Worm (Caenorhabditis elegans): ENCODE results near the gene srh-284.

ce11 chrV:17773108-17773507, 5.8 kb downstream of the srh-284 start, which contains the start of gene sre-21:
- TF ChIP-seq pha-4 (tag; optimal IDR thresholded peaks at IDR 0.05) (no peak), ets-4 (GFP tag; optimal IDR thresholded peaks at IDR 0.05) (no peak), him-1 (tag; optimal IDR thresholded peaks at IDR 0.05) (no peak), efl-1 (GFP tag; optimal IDR thresholded peaks at IDR 0.05) (no peak), ztf-22 (GFP tag; optimal IDR thresholded peaks at IDR 0.05) (no peak), lsy-27 (tag; optimal IDR thresholded peaks at IDR 0.05; ENCODE audit: borderline replicate concordance, insufficient read depth) (no peak), D2030.7 (GFP tag; IDR thresholded peaks at IDR 0.05) (no peak), dpl-1 (GFP tag; optimal IDR thresholded peaks at IDR 0.05) (no peak), C06A6.2 (GFP tag; conservative IDR thresholded peaks at IDR 0.05) (no peak), mxl-1 (tag; optimal IDR thresholded peaks at IDR 0.05) (no peak), snpc-3.4 (tag; optimal IDR thresholded peaks at IDR 0.05) (no peak), nfya-1 (tag; optimal IDR thresholded peaks at IDR 0.05; ENCODE audit: borderline replicate concordance, insufficient read depth) (no peak), ceh-79 (tag; optimal IDR thresholded peaks at IDR 0.05) (no peak)
